Worm (Caenorhabditis elegans) whole organism, L4 larva: ENCODE data around the gene immp-1.
"Not testable (repeated sequence)": the region's sequence is repeated elsewhere in the genome, so short reads cannot be mapped to it uniquely, and the experiment has no call there.

ENCODE experiments used
- F26F4.8 ChIP-seq: fragments of 200-800 bp; sonication (Bioruptor generic); conservative IDR thresholded peaks from 2 replicates; pipeline ENCODE4 v1.3.6; 2022; ENCODE audit warnings: missing genetic modification characterization, missing compliant biosample characterization
- F44E2.7 ChIP-seq: fragments of 200-800 bp; sonication (Bioruptor generic); IDR thresholded peaks from 2 replicates; pipeline ENCODE4 v2.1.2; 2022; ENCODE audit warnings: missing genetic modification characterization, missing compliant biosample characterization
- T26A8.4 ChIP-seq: fragments of 200-800 bp; sonication (Bioruptor generic); IDR thresholded peaks from 2 replicates; pipeline ENCODE4 v1.3.6; 2022; ENCODE audit warnings: missing genetic modification characterization, missing compliant biosample characterization
- aha-1 ChIP-seq: fragments of 150-350 bp; peaks from one replicate; lab custom pipeline; 2014; ENCODE audit warnings: missing biosample characterization, missing genetic modification characterization
- ceh-20 ChIP-seq: fragments of 200-800 bp; sonication (Bioruptor generic); IDR thresholded peaks from 2 replicates; pipeline ENCODE4 v1.3.6; 2022; ENCODE audit warnings: missing genetic modification reagents, missing genetic modification characterization, missing compliant biosample characterization
- ceh-44 ChIP-seq: fragments of 200-800 bp; sonication (Bioruptor generic); IDR thresholded peaks from 2 replicates; pipeline ENCODE4 v1.3.6; 2022; ENCODE audit warnings: missing genetic modification reagents, missing genetic modification characterization, missing compliant biosample characterization
- ctbp-1 ChIP-seq: fragments of 200-800 bp; sonication (Bioruptor generic); IDR thresholded peaks from 2 replicates; pipeline ENCODE4 v1.3.6; 2022; ENCODE audit warnings: missing genetic modification reagents, missing genetic modification characterization, missing compliant biosample characterization
- dmd-8 ChIP-seq: fragments of 200-800 bp; sonication (Bioruptor generic); IDR thresholded peaks from 2 replicates; pipeline ENCODE4 v1.3.6; 2022; ENCODE audit warnings: missing genetic modification characterization, missing compliant biosample characterization
- dpl-1 ChIP-seq: fragments of 150-350 bp; optimal IDR thresholded peaks from 2 replicates; lab custom pipeline; 2014; ENCODE audit warnings: missing biosample characterization, missing genetic modification reagents, missing genetic modification characterization
- duxl-1 ChIP-seq: sonication (generic microtip); optimal IDR thresholded peaks from 2 replicates; lab custom pipeline; 2016; ENCODE audit warnings: mild to moderate bottlenecking, missing genetic modification characterization, moderate library complexity, missing compliant biosample characterization; ENCODE audit not compliant: poor library complexity
- egl-43 ChIP-seq: fragments of 200-800 bp; sonication (Bioruptor generic); IDR thresholded peaks from 2 replicates; pipeline ENCODE4 v1.3.6; 2022; ENCODE audit warnings: missing genetic modification reagents, missing genetic modification characterization, missing compliant biosample characterization
- gei-8 ChIP-seq: fragments of 200-800 bp; sonication (Bioruptor generic); optimal IDR thresholded peaks from 2 replicates; lab custom pipeline; 2018; ENCODE audit warnings: mild to moderate bottlenecking, missing genetic modification characterization, missing compliant biosample characterization
- hif-1 ChIP-seq, 2 experiments: sonication (generic microtip); optimal IDR thresholded peaks; 2 replicates each; lab custom pipeline; 2016 to 2017; ENCODE audit warnings: missing compliant biosample characterization in 2 of 2, missing genetic modification characterization in 2 of 2, missing genetic modification reagents in 2 of 2, missing genotype in 2 of 2, mild to moderate bottlenecking in 1 of 2
- hlh-11 ChIP-seq: fragments of 200-800 bp; sonication (Bioruptor generic); optimal IDR thresholded peaks from 2 replicates; lab custom pipeline; 2018; ENCODE audit warnings: mild to moderate bottlenecking, missing genetic modification characterization, missing compliant biosample characterization
- hmg-1.1 ChIP-seq: fragments of 200-800 bp; sonication (Bioruptor generic); IDR thresholded peaks from 2 replicates; pipeline ENCODE4 v1.3.6; 2022; ENCODE audit warnings: missing genetic modification reagents, missing genetic modification characterization, missing compliant biosample characterization
- lin-1 ChIP-seq: fragments of 200-800 bp; sonication (Bioruptor generic); IDR thresholded peaks from 2 replicates; pipeline ENCODE4 v1.3.6; 2022; ENCODE audit warnings: missing genetic modification reagents, missing genetic modification characterization, missing compliant biosample characterization
- lin-13 ChIP-seq: fragments of 150-350 bp; optimal IDR thresholded peaks from 2 replicates; lab custom pipeline; 2014; ENCODE audit warnings: missing biosample characterization, missing genetic modification reagents, missing genetic modification characterization
- lin-15B ChIP-seq: fragments of 150-350 bp; sonication (generic microtip); optimal IDR thresholded peaks from 3 replicates; lab custom pipeline; 2014; ENCODE audit warnings: missing biosample characterization, missing genetic modification characterization
- lir-3 ChIP-seq: sonication (generic microtip); optimal IDR thresholded peaks from 2 replicates; lab custom pipeline; 2016; ENCODE audit warnings: mild to moderate bottlenecking, missing genetic modification characterization, missing compliant biosample characterization
- lsy-2 ChIP-seq, 2 experiments: fragments of 150-350 bp in 1 of 2; sonication (generic microtip) in 1 of 2; optimal IDR thresholded peaks; 2 replicates each; lab custom pipeline; 2014 to 2017; ENCODE audit warnings: missing biosample characterization in 2 of 2, missing genetic modification characterization in 2 of 2
- mep-1 ChIP-seq: fragments of 150-350 bp; sonication (generic microtip); optimal IDR thresholded peaks from 3 replicates; lab custom pipeline; 2014; ENCODE audit warnings: missing biosample characterization, missing genetic modification characterization
- mes-2 ChIP-seq: sonication (generic microtip); optimal IDR thresholded peaks from 2 replicates; lab custom pipeline; 2016; ENCODE audit warnings: missing genotype, mild to moderate bottlenecking, missing genetic modification characterization, missing compliant biosample characterization; ENCODE audit not compliant: poor library complexity, severe bottlenecking
- mxl-2 ChIP-seq: fragments of 200-800 bp; sonication (Bioruptor generic); conservative IDR thresholded peaks from 2 replicates; pipeline ENCODE4 v1.3.6; 2022; ENCODE audit warnings: missing genetic modification reagents, missing genetic modification characterization, missing compliant biosample characterization
- nhr-102 ChIP-seq: sonication (generic microtip); optimal IDR thresholded peaks from 2 replicates; lab custom pipeline; 2016; ENCODE audit warnings: mild to moderate bottlenecking, missing genetic modification characterization, moderate library complexity, missing compliant biosample characterization
- nhr-11 ChIP-seq: fragments of 150-350 bp; optimal IDR thresholded peaks from 2 replicates; lab custom pipeline; 2014; ENCODE audit warnings: missing biosample characterization, missing genetic modification characterization
- nhr-111 ChIP-seq: fragments of 200-800 bp; sonication (Bioruptor generic); optimal IDR thresholded peaks from 2 replicates; lab custom pipeline; 2018; ENCODE audit warnings: mild to moderate bottlenecking, missing genetic modification characterization, missing compliant biosample characterization
- nhr-41 ChIP-seq: fragments of 200-800 bp; sonication (Bioruptor generic); IDR thresholded peaks from 2 replicates; pipeline ENCODE4 v1.3.6; 2022; ENCODE audit warnings: missing genetic modification reagents, missing genetic modification characterization, missing compliant biosample characterization
- pha-4 ChIP-seq, 2 experiments: fragments of 150-350 bp in 1 of 2; fragments of 200-800 bp in 1 of 2; sonication (Bioruptor generic) in 1 of 2; IDR thresholded peaks in 1 of 2; optimal IDR thresholded peaks in 1 of 2; 2 replicates each; pipeline versions ENCODE4 v1.3.6 to Lab custom; 2014 to 2022; ENCODE audit warnings: missing genetic modification characterization in 2 of 2, missing genetic modification reagents in 2 of 2, missing biosample characterization in 1 of 2, missing compliant biosample characterization in 1 of 2
- php-3 ChIP-seq: fragments of 200-800 bp; sonication (Bioruptor generic); IDR thresholded peaks from 2 replicates; pipeline ENCODE4 v1.3.6; 2022; ENCODE audit warnings: missing genetic modification reagents, missing genetic modification characterization, missing compliant biosample characterization
- rbr-2 ChIP-seq: sonication (generic microtip); optimal IDR thresholded peaks from 2 replicates; lab custom pipeline; 2016; ENCODE audit warnings: missing genotype, missing genetic modification characterization, missing compliant biosample characterization
- sdz-12 ChIP-seq: fragments of 200-800 bp; sonication (Bioruptor generic); optimal IDR thresholded peaks from 2 replicates; lab custom pipeline; 2018; ENCODE audit warnings: mild to moderate bottlenecking, missing genetic modification characterization, missing compliant biosample characterization
- set-16 ChIP-seq: fragments of 200-800 bp; sonication (Bioruptor generic); IDR thresholded peaks from 2 replicates; pipeline ENCODE4 v1.3.6; 2022; ENCODE audit warnings: missing genetic modification reagents, missing genetic modification characterization, missing compliant biosample characterization
- spr-1 ChIP-seq: sonication (generic microtip); optimal IDR thresholded peaks from 2 replicates; lab custom pipeline; 2016; ENCODE audit warnings: mild to moderate bottlenecking, missing genetic modification characterization, missing compliant biosample characterization
- spr-3 ChIP-seq: fragments of 200-800 bp; sonication (Bioruptor generic); optimal IDR thresholded peaks from 2 replicates; lab custom pipeline; 2018; ENCODE audit warnings: mild to moderate bottlenecking, missing genetic modification characterization, missing compliant biosample characterization
- tra-1 ChIP-seq: fragments of 200-800 bp; sonication (Bioruptor generic); IDR thresholded peaks from 2 replicates; pipeline ENCODE4 v1.3.6; 2022; ENCODE audit warnings: missing genetic modification reagents, missing genetic modification characterization, missing compliant biosample characterization
- vab-7 ChIP-seq: fragments of 200-800 bp; sonication (Bioruptor generic); IDR thresholded peaks from 2 replicates; pipeline ENCODE4 v1.3.6; 2022; ENCODE audit warnings: missing genetic modification reagents, missing genetic modification characterization, missing compliant biosample characterization
- zip-11 ChIP-seq: fragments of 200-800 bp; sonication (Bioruptor generic); IDR thresholded peaks from 2 replicates; pipeline ENCODE4 v1.3.6; 2022; ENCODE audit warnings: missing genetic modification characterization, missing compliant biosample characterization

immp-1 gene

DNA sequence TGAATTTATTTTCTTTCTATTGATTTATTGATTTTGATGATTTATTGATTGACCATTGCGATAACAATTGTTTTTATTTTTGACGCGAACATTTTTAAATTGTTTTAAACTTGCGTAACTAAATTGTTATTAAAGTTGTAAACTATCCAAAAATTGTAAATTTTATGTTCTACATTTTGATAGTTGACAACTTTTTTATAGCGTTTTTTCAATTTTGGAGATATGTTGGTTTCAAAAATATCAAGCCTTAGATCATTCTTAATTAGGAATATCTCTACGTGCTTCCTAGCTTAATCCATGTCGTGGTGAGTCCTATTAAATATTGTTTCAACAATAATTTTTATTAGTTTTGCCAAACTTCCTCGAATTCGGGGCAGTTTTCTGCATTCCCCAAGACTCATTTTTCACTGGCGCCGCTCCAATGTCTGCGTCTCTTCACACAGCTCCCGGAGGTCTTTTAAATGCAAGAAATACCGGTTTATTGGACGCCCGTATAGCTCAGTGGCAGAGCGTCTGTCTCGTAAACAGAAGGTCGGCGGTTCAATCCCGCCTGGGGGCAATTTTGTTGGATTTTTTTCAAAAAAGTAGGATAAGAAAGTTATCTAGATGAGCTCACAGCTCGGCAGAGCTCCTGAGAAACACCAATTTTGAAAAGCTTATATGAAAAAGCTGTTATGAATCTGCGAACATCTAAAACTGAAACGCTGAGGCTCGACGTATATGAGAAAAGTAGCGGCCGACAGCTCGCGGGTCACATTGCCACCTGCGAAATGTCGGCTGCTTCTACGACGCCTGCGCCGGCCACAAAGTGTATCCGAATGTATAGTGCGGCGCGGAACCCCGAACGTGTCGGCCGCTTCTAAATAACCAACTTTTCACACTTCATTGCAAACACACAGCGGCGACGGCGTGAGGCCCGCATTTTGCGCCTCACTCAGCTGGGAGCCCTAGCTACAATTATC is 17.8 kb downstream of the immp-1 start, which contains the start of gene C24H11.2 (continued):
- TF ChIP-seq mep-1 (peak; percentile 54), spr-3 (GFP tag; lab: Kevin White, UChicago) (peak; percentile 56), nhr-41 (peak; percentile 80), aha-1 (tag; lab: Kevin White, UChicago) (peak; percentile 61), zip-11 (peak; percentile 50; the same call in 1 of the 2 replicates), mes-2 (tag; lab: Kevin White, UChicago) (peak; percentile 76), nhr-111 (GFP tag; lab: Kevin White, UChicago) (peak; percentile 69), gei-8 (GFP tag; lab: Kevin White, UChicago) (peak; percentile 30), dpl-1 (GFP tag; lab: Kevin White, UChicago) (peak; percentile 23), lin-1 (peak; percentile 84), ceh-20 (GFP tag; lab: Robert Waterston, UW) (peak; percentile 62; the same call in 1 of the 2 replicates), mxl-2 (peak; percentile 75), ceh-44 (peak; percentile 65; the same call in 1 of the 2 replicates), tra-1 (GFP tag; lab: Robert Waterston, UW) (peak; percentile 91), php-3 (GFP tag; lab: Robert Waterston, UW) (peak; percentile 74), hmg-1.1 (GFP tag; lab: Robert Waterston, UW) (peak; percentile 85), vab-7 (peak; percentile 77), hif-1 (tag; optimal IDR thresholded peaks at IDR 0.05; lab: Kevin White, UChicago) (peak in 1 of 2 experiments; percentile 34), rbr-2 (peak; percentile 68), ctbp-1 (GFP tag; lab: Robert Waterston, UW) (peak; percentile 80), lin-13 (peak; percentile 37), pha-4 (GFP tag; IDR thresholded peaks at IDR 0.05; lab: Robert Waterston, UW) (peak; percentile 91), spr-1 (tag; lab: Kevin White, UChicago) (peak; percentile 54), dmd-8 (GFP tag; lab: Robert Waterston, UW) (peak; percentile 94), nhr-102 (tag; lab: Kevin White, UChicago) (peak; percentile 59), F26F4.8 (GFP tag; lab: Robert Waterston, UW) (peak; percentile 96), hlh-11 (peak; percentile 45), lir-3 (tag; lab: Kevin White, UChicago) (peak; percentile 34), egl-43 (GFP tag; lab: Robert Waterston, UW) (peak; percentile 95), T26A8.4 (GFP tag; lab: Robert Waterston, UW) (peak; percentile 87)
- not testable (repeated sequence) for TF ChIP-seq pha-4 (tag; optimal IDR thresholded peaks at IDR 0.05; lab: Kevin White, UChicago)

DNA sequence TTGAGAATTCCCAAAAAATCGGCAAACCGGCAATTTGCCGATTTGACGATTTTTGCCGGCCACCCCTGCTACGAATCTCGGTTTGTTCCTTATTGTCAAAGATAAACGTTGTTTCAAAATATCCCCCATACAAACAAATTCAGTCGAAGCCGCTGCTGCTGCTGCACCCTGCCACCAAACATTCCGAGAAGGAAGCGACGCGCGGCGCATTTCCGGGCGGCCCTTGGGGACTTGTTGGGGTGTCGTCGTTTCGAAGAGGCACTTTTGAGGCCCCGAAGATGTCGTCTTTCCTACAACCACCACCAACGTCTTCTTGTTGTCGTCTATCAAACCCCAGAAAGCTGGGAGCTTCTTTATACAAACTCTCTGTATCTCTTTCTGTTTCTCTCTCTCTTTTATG is 19.6 kb downstream of the immp-1 start:
- TF ChIP-seq lsy-2 (tag; optimal IDR thresholded peaks at IDR 0.05; lab: Kevin White, UChicago), result no peak
- 0 out of 2 replicates have a peak, but pooled peaks have one; percentile 32 for TF ChIP-seq hmg-1.1 (GFP tag; lab: Robert Waterston, UW)
- TF ChIP-seq set-16 (GFP tag; lab: Robert Waterston, UW), result peak; percentile 72
- TF ChIP-seq F44E2.7 (GFP tag; lab: Robert Waterston, UW), result no peak

DNA sequence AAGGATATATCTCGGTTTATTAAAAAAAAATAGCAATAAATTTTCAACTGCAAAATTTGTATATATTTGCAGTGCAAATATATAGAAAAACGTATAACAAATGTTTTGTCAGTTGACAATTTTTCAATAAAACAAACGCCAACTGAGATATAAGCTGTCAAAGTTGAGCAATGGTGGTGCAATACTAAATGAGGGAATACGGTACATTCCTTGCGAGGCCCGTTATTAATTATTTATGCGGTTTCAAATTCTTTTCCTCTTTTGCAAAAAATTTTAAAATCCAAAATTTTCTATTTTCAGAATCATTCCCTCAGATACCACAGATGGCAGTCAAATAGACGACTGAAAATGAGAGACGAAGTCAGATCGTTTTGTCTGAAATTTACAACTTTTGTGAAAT is 20.7 kb downstream of the immp-1 start, which contains the start of gene twk-39:
Gene twk-39, plus strand, starts transcription at position 301 of the 400 bp plus-strand sequence.
- TF ChIP-seq spr-1 (tag; lab: Kevin White, UChicago) (no peak), nhr-11 (no peak), mep-1 (no peak), mxl-2 (no peak), php-3 (GFP tag; lab: Robert Waterston, UW) (no peak), ctbp-1 (GFP tag; lab: Robert Waterston, UW) (no peak), duxl-1 (tag; lab: Kevin White, UChicago) (no peak), lin-15B (tag; lab: Kevin White, UChicago) (no peak), zip-11 (no peak), nhr-102 (tag; lab: Kevin White, UChicago) (no peak), sdz-12 (no peak), egl-43 (GFP tag; lab: Robert Waterston, UW) (no peak)
